Worm (Caenorhabditis elegans) whole organism, L3 larva: ENCODE results near the gene mrpl-10.

Experiments
- R02D3.7 ChIP-seq: fragments of 150-350 bp; optimal IDR thresholded peaks from 2 replicates; lab custom pipeline; 2014; ENCODE audit warnings: missing biosample characterization, missing genetic modification characterization
- ZK546.5 ChIP-seq: sonication (generic microtip); optimal IDR thresholded peaks from 2 replicates; lab custom pipeline; 2017; ENCODE audit warnings: missing biosample characterization, missing genetic modification characterization
- aly-2 ChIP-seq: fragments of 150-350 bp; optimal IDR thresholded peaks from 2 replicates; lab custom pipeline; 2014; ENCODE audit warnings: missing biosample characterization, missing genetic modification characterization
- ama-1 ChIP-seq: fragments of 150-350 bp; optimal IDR thresholded peaks from 2 replicates; lab custom pipeline; 2018
- ceh-16 ChIP-seq: sonication (generic microtip); optimal IDR thresholded peaks from 2 replicates; lab custom pipeline; 2017; ENCODE audit warnings: missing biosample characterization, missing genetic modification characterization
- ceh-28 ChIP-seq: fragments of 150-350 bp; optimal IDR thresholded peaks from 2 replicates; lab custom pipeline; 2014; ENCODE audit warnings: missing biosample characterization, missing genetic modification reagents, missing genetic modification characterization
- ceh-82 ChIP-seq: fragments of 150-350 bp; optimal IDR thresholded peaks from 2 replicates; lab custom pipeline; 2014; ENCODE audit warnings: missing biosample characterization, missing genetic modification characterization
- ceh-9 ChIP-seq: sonication (generic microtip); optimal IDR thresholded peaks from 2 replicates; lab custom pipeline; 2018; ENCODE audit warnings: missing biosample characterization, missing genetic modification characterization
- daf-12 ChIP-seq: fragments of 150-350 bp; optimal IDR thresholded peaks from 2 replicates; lab custom pipeline; 2014; ENCODE audit warnings: missing biosample characterization, missing genetic modification reagents, missing genetic modification characterization
- egl-27 ChIP-seq: sonication (generic microtip); optimal IDR thresholded peaks from 4 replicates; lab custom pipeline; 2017; ENCODE audit warnings: missing biosample characterization, missing genetic modification reagents, missing genetic modification characterization
- elt-1 ChIP-seq: fragments of 150-350 bp; optimal IDR thresholded peaks from 2 replicates; lab custom pipeline; 2014; ENCODE audit warnings: missing biosample characterization, missing genetic modification characterization
- elt-2 ChIP-seq: sonication (generic microtip); optimal IDR thresholded peaks from 2 replicates; lab custom pipeline; 2016; ENCODE audit warnings: missing genetic modification reagents, mild to moderate bottlenecking, missing genetic modification characterization, missing compliant biosample characterization
- elt-3 ChIP-seq, 3 experiments: fragments of 150-350 bp in 1 of 3; sonication (generic microtip) in 2 of 3; optimal IDR thresholded peaks; 2 replicates in 2 of 3; 4 replicates in 1 of 3; lab custom pipeline; 2014 to 2017; ENCODE audit warnings: missing biosample characterization in 3 of 3, missing genetic modification characterization in 3 of 3
- eor-1 ChIP-seq, 2 experiments: fragments of 150-350 bp; optimal IDR thresholded peaks; 2 replicates each; lab custom pipeline; 2014 to 2018; ENCODE audit warnings: missing biosample characterization in 2 of 2, missing genetic modification characterization in 2 of 2
- fkh-10 ChIP-seq: sonication (generic microtip); optimal IDR thresholded peaks from 2 replicates; lab custom pipeline; 2017; ENCODE audit warnings: missing biosample characterization, missing genetic modification reagents, missing genetic modification characterization
- fkh-2 ChIP-seq: fragments of 150-350 bp; optimal IDR thresholded peaks from 2 replicates; lab custom pipeline; 2014; ENCODE audit warnings: missing biosample characterization, missing genetic modification reagents, missing genetic modification characterization
- fos-1 ChIP-seq: fragments of 150-350 bp; optimal IDR thresholded peaks from 2 replicates; lab custom pipeline; 2014; ENCODE audit warnings: missing biosample characterization, missing genetic modification characterization
- hmg-11 ChIP-seq: sonication (generic microtip); optimal IDR thresholded peaks from 2 replicates; lab custom pipeline; 2016; ENCODE audit warnings: missing genetic modification characterization, missing compliant biosample characterization
- jun-1 ChIP-seq: fragments of 150-350 bp; optimal IDR thresholded peaks from 2 replicates; lab custom pipeline; 2014; ENCODE audit warnings: missing biosample characterization, missing genetic modification reagents, missing genetic modification characterization
- lin-15B ChIP-seq: fragments of 150-350 bp; optimal IDR thresholded peaks from 2 replicates; lab custom pipeline; 2014; ENCODE audit warnings: missing biosample characterization, missing genetic modification characterization
- lin-39 ChIP-seq: fragments of 150-350 bp; optimal IDR thresholded peaks from 2 replicates; lab custom pipeline; 2018; ENCODE audit warnings: missing biosample characterization, missing genetic modification reagents, missing genetic modification characterization
- mdl-1 ChIP-seq: fragments of 150-350 bp; optimal IDR thresholded peaks from 2 replicates; lab custom pipeline; 2014; ENCODE audit warnings: missing biosample characterization, missing genetic modification characterization
- nfya-1 ChIP-seq: sonication (generic microtip); optimal IDR thresholded peaks from 2 replicates; lab custom pipeline; 2017; ENCODE audit warnings: missing genetic modification characterization, mild to moderate bottlenecking, missing compliant biosample characterization, antibody characterized with exemption, moderate library complexity; ENCODE audit not compliant: insufficient read depth
- nhr-23 ChIP-seq: fragments of 150-350 bp; optimal IDR thresholded peaks from 2 replicates; lab custom pipeline; 2014; ENCODE audit warnings: missing biosample characterization, missing genetic modification reagents, missing genetic modification characterization
- nhr-237 ChIP-seq: fragments of 150-350 bp; optimal IDR thresholded peaks from 2 replicates; lab custom pipeline; 2014; ENCODE audit warnings: missing biosample characterization, missing genetic modification characterization
- nhr-25 ChIP-seq: sonication (generic microtip); optimal IDR thresholded peaks from 2 replicates; lab custom pipeline; 2017; ENCODE audit warnings: missing biosample characterization, missing genetic modification characterization
- nhr-28 ChIP-seq: fragments of 150-350 bp; optimal IDR thresholded peaks from 2 replicates; lab custom pipeline; 2014; ENCODE audit warnings: missing biosample characterization, missing genetic modification characterization
- nhr-43 ChIP-seq: sonication (generic microtip); optimal IDR thresholded peaks from 2 replicates; lab custom pipeline; 2016; ENCODE audit warnings: mild to moderate bottlenecking, missing genetic modification characterization, missing compliant biosample characterization; ENCODE audit not compliant: poor library complexity, severe bottlenecking
- nhr-76 ChIP-seq: fragments of 150-350 bp; sonication (generic microtip); optimal IDR thresholded peaks from 5 replicates; lab custom pipeline; 2014; ENCODE audit warnings: missing biosample characterization, missing genetic modification characterization
- nhr-77 ChIP-seq: fragments of 150-350 bp; optimal IDR thresholded peaks from 2 replicates; lab custom pipeline; 2014; ENCODE audit warnings: missing biosample characterization, missing genetic modification characterization
- pha-4 ChIP-seq: fragments of 150-350 bp; optimal IDR thresholded peaks from 2 replicates; lab custom pipeline; 2014; ENCODE audit warnings: missing biosample characterization, missing genetic modification reagents, missing genetic modification characterization
- pqm-1 ChIP-seq: fragments of 150-350 bp; optimal IDR thresholded peaks from 2 replicates; lab custom pipeline; 2017; ENCODE audit warnings: missing biosample characterization, missing genetic modification characterization, inconsistent platforms
- sea-2 ChIP-seq: fragments of 150-350 bp; sonication (generic microtip); optimal IDR thresholded peaks from 4 replicates; lab custom pipeline; 2014; ENCODE audit warnings: missing biosample characterization, missing genetic modification reagents, missing genetic modification characterization
- skn-1 ChIP-seq: fragments of 150-350 bp; optimal IDR thresholded peaks from 2 replicates; lab custom pipeline; 2014; ENCODE audit warnings: missing biosample characterization, missing genetic modification characterization
- tbx-2 ChIP-seq: sonication (generic microtip); optimal IDR thresholded peaks from 2 replicates; lab custom pipeline; 2016; ENCODE audit warnings: mild to moderate bottlenecking, missing genetic modification characterization, missing compliant biosample characterization
- unc-39 ChIP-seq: sonication (generic microtip); optimal IDR thresholded peaks from 4 replicates; lab custom pipeline; 2017; ENCODE audit warnings: missing biosample characterization, missing genetic modification characterization
- unc-62 ChIP-seq: fragments of 150-350 bp; sonication (generic microtip); optimal IDR thresholded peaks from 4 replicates; lab custom pipeline; 2014; ENCODE audit warnings: missing biosample characterization, missing genetic modification reagents, missing genetic modification characterization
- ztf-11 ChIP-seq: fragments of 150-350 bp; optimal IDR thresholded peaks from 2 replicates; lab custom pipeline; 2014; ENCODE audit warnings: missing biosample characterization, missing genetic modification characterization
- ztf-4 ChIP-seq: fragments of 150-350 bp; optimal IDR thresholded peaks from 2 replicates; lab custom pipeline; 2014; ENCODE audit warnings: missing biosample characterization, missing genetic modification characterization

Gene mrpl-10

ce11 chrII:8314768-8315167 lies 36.5 kb upstream of the mrpl-10 start:
- TF ChIP-seq nhr-23 (tag; lab: Kevin White, UChicago) = no peak
- TF ChIP-seq nhr-25 (tag; lab: Kevin White, UChicago) = no peak
- TF ChIP-seq fos-1 (tag; lab: Kevin White, UChicago) = no peak
- TF ChIP-seq ztf-11 (tag; lab: Kevin White, UChicago) = no peak
- no peak for TF ChIP-seq tbx-2 (tag; lab: Kevin White, UChicago)
- TF ChIP-seq fkh-2 (tag; lab: Kevin White, UChicago) = no peak
- no peak for TF ChIP-seq unc-62 (GFP tag; lab: Kevin White, UChicago)
- TF ChIP-seq unc-39 (tag; lab: Kevin White, UChicago) = no peak
- no peak for TF ChIP-seq sea-2 (GFP tag; lab: Kevin White, UChicago)
- no peak for TF ChIP-seq ceh-28 (tag; lab: Kevin White, UChicago)
- no peak for TF ChIP-seq pqm-1 (tag; lab: Kevin White, UChicago)
- no peak for TF ChIP-seq egl-27 (tag; lab: Kevin White, UChicago)
- no peak for TF ChIP-seq fkh-10

DNA sequence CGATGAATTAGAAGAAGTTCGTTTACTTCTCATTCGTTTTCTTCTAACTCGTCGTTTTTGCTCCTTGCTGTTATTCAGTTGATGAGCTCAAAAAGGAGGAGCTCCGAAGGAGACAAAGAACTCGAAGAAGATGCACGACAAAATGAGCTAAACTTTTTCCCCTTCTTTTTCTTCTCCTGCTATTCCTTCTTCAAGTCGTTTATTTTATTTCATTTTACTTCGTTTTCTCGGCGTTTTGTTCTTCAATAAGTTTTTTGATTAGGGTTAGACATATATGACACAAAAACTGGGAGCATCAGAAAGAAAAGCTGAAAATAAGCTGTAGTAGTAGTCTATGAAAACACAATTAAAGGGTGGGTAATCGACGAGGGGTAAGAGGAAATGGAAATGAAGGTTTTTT lies 33.7 kb upstream of the mrpl-10 start:
- TF ChIP-seq fos-1 (tag; lab: Kevin White, UChicago) = no peak
- no peak for TF ChIP-seq ceh-82 (tag; lab: Kevin White, UChicago)
- TF ChIP-seq unc-62 (GFP tag; lab: Kevin White, UChicago) = no peak
- no peak for TF ChIP-seq hmg-11
- TF ChIP-seq nhr-237 (tag; lab: Kevin White, UChicago) = no peak
- no peak for TF ChIP-seq pqm-1 (tag; lab: Kevin White, UChicago)
- no peak for TF ChIP-seq fkh-10
- no peak for TF ChIP-seq nhr-43 (tag; lab: Kevin White, UChicago)
- no peak for TF ChIP-seq nhr-77

- TF ChIP-seq ceh-82 (tag; lab: Kevin White, UChicago) = no peak
- TF ChIP-seq lin-39 (tag; lab: Kevin White, UChicago) = no peak
- TF ChIP-seq ceh-16 (tag; lab: Kevin White, UChicago) = no peak
Observed at ce11 chrII:8311484-8311883, 33.2 kb upstream of the mrpl-10 start.

DNA sequence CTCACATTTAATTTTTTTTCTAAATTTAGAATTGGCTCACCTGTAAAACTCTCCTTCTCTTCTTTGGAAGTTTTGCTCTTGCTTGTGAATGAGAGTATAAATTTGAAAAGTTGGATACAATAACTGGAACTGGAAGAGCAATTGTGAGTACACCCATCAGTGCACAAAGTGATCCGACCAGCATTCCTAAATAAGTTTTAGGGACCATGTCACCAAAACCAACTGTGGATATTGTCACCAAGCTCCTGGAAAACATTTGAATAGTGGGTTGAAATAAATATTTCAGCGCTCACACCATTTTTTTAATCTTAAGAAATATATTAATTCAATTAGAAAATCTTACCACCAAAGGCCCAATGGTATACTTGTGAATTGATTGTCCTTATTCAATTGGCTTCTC lies 30.0 kb upstream of the mrpl-10 start:
- TF ChIP-seq ZK546.5 (tag; lab: Kevin White, UChicago) (no peak), elt-1 (tag; lab: Kevin White, UChicago) (no peak), nhr-28 (no peak), ztf-4 (tag; lab: Kevin White, UChicago) (no peak), fkh-2 (tag; lab: Kevin White, UChicago) (no peak), lin-15B (tag; lab: Kevin White, UChicago) (no peak), egl-27 (tag; lab: Kevin White, UChicago) (no peak), R02D3.7 (tag; lab: Kevin White, UChicago) (no peak), jun-1 (tag; lab: Kevin White, UChicago) (no peak), ceh-82 (tag; lab: Kevin White, UChicago) (no peak), fkh-10 (no peak), nhr-43 (tag; lab: Kevin White, UChicago) (no peak), eor-1 (tag; optimal IDR thresholded peaks at IDR 0.05; lab: Kevin White, UChicago) (no peak), pha-4 (tag; lab: Kevin White, UChicago) (no peak), ceh-9 (no peak), mdl-1 (tag; lab: Kevin White, UChicago) (no peak), ama-1 (no peak), tbx-2 (tag; lab: Kevin White, UChicago) (no peak), unc-62 (GFP tag; lab: Kevin White, UChicago) (no peak), lin-39 (tag; lab: Kevin White, UChicago) (no peak)
- TF ChIP-seq, all 47 proteins: peak for 0

- TF ChIP-seq elt-2 (tag; lab: Kevin White, UChicago) (no peak), ceh-9 (no peak), nhr-76 (tag; lab: Kevin White, UChicago) (no peak), nhr-23 (tag; lab: Kevin White, UChicago) (no peak), elt-3 (tag; optimal IDR thresholded peaks at IDR 0.05; lab: Kevin White, UChicago) (no peak), nfya-1 (no peak), aly-2 (no peak), sea-2 (GFP tag; lab: Kevin White, UChicago) (no peak), ceh-82 (tag; lab: Kevin White, UChicago) (no peak), pha-4 (tag; lab: Kevin White, UChicago) (no peak), ama-1 (no peak), fkh-10 (no peak), skn-1 (tag; lab: Kevin White, UChicago) (no peak), daf-12 (tag; lab: Kevin White, UChicago) (no peak)
Observed at ce11 chrII:8295296-8295695, 17.0 kb upstream of the mrpl-10 start, which contains the start of gene nlp-55. Gene nlp-55 (minus strand): TSS chrII:8295396.
